Fruit fly (Drosophila melanogaster) whole organism, pupa: ENCODE data around the gene CG3104.
A peak's percentile ranks its signal among the peaks of the same experiment; 100 is the strongest.

Experiments
- CG10348 ChIP-seq: fragments of 200-800 bp; sonication (Bioruptor generic); IDR thresholded peaks from 2 replicates; pipeline ENCODE4 v1.3.6; 2022; ENCODE audit warnings: missing biosample characterization, missing genetic modification characterization
- CG13204 ChIP-seq: fragments of 200-800 bp; sonication (Bioruptor generic); optimal IDR thresholded peaks from 2 replicates; lab custom pipeline; 2018; ENCODE audit warnings: missing biosample characterization, mild to moderate bottlenecking, missing genetic modification characterization, moderate library complexity
- CG14655 ChIP-seq: fragments of 200-800 bp; sonication (Bioruptor generic); optimal IDR thresholded peaks from 3 replicates; lab custom pipeline; 2017; ENCODE audit warnings: mild to moderate bottlenecking, missing biosample characterization, missing genetic modification reagents, missing genetic modification characterization
- CG15710 ChIP-seq: fragments of 200-800 bp; sonication (Bioruptor generic); optimal IDR thresholded peaks from 2 replicates; lab custom pipeline; 2018; ENCODE audit warnings: missing biosample characterization, mild to moderate bottlenecking, missing genetic modification characterization, moderate library complexity
- CG32121 ChIP-seq: fragments of 200-800 bp; sonication (Bioruptor generic); IDR thresholded peaks from 2 replicates; pipeline ENCODE4 v1.3.6; 2022; ENCODE audit warnings: missing biosample characterization, missing genetic modification characterization
- CG4496 ChIP-seq: fragments of 200-800 bp; sonication (Bioruptor generic); IDR thresholded peaks from 3 replicates; pipeline ENCODE4 v1.3.6; 2022; ENCODE audit warnings: missing biosample characterization, missing genetic modification characterization
- CG8159 ChIP-seq: fragments of 200-800 bp; sonication (Bioruptor generic); optimal IDR thresholded peaks from 3 replicates; lab custom pipeline; 2018; ENCODE audit warnings: missing biosample characterization, mild to moderate bottlenecking, missing genetic modification characterization, moderate library complexity
- CG8301 ChIP-seq: fragments of 200-800 bp; sonication (Bioruptor generic); optimal IDR thresholded peaks from 2 replicates; lab custom pipeline; 2018; ENCODE audit warnings: missing biosample characterization, mild to moderate bottlenecking, missing genetic modification characterization
- CG9948 ChIP-seq: fragments of 200-800 bp; sonication (Bioruptor generic); optimal IDR thresholded peaks from 2 replicates; lab custom pipeline; 2018; ENCODE audit warnings: missing biosample characterization, mild to moderate bottlenecking, missing genetic modification characterization, moderate library complexity
- D1 ChIP-seq: fragments of 200-800 bp; sonication (Bioruptor generic); optimal IDR thresholded peaks from 2 replicates; lab custom pipeline; 2018; ENCODE audit warnings: missing biosample characterization, mild to moderate bottlenecking, missing genetic modification characterization, moderate library complexity
- EcR ChIP-seq: fragments of 200-800 bp; sonication (Bioruptor generic); optimal IDR thresholded peaks from 3 replicates; lab custom pipeline; 2019; ENCODE audit warnings: missing biosample characterization, missing genetic modification characterization, mild to moderate bottlenecking, moderate library complexity, missing genetic modification reagents
- Pif1A ChIP-seq: fragments of 200-800 bp; sonication (Bioruptor generic); optimal IDR thresholded peaks from 3 replicates; lab custom pipeline; 2016; ENCODE audit warnings: missing biosample characterization, missing genetic modification characterization
- Pif1B ChIP-seq: fragments of 200-800 bp; sonication (Bioruptor generic); optimal IDR thresholded peaks from 3 replicates; lab custom pipeline; 2016; ENCODE audit warnings: missing biosample characterization, missing genetic modification characterization

- TF ChIP-seq CG13204 (GFP tag; lab: Kevin White, UChicago) (peak; percentile 54), CG15710 (tag; lab: Kevin White, UChicago) (no peak), CG8301 (tag; lab: Kevin White, UChicago) (no peak), CG10348 (GFP tag; lab: Robert Waterston, UW) (no peak), CG8159 (tag; lab: Kevin White, UChicago) (no peak), Pif1B (GFP tag; lab: Kevin White, UChicago) (no peak), CG14655 (no peak), D1 (tag; lab: Kevin White, UChicago) (no peak), CG9948 (no peak), CG4496 (GFP tag; lab: Robert Waterston, UW) (peak; percentile 67), CG32121 (no peak), Pif1A (GFP tag; lab: Kevin White, UChicago) (no peak), EcR (GFP tag; lab: Kevin White, UChicago) (no peak)
These were observed 47.4 kb downstream of the CG3104 start for dm6 chr2L:2808038-2808699.
